Worm (Caenorhabditis elegans) whole organism, late embryonic: ENCODE measurements around the gene Y51B9A.9.

Experiments used
- ahr-1 ChIP-seq: sonication (generic microtip); optimal IDR thresholded peaks from 2 replicates; lab custom pipeline; 2016; ENCODE audit warnings: missing genetic modification characterization, missing compliant biosample characterization
- ceh-45 ChIP-seq: fragments of 200-800 bp; sonication (Bioruptor generic); IDR thresholded peaks from 2 replicates; pipeline ENCODE4 v1.3.6; 2022; ENCODE audit warnings: missing genetic modification reagents, missing genetic modification characterization, missing compliant biosample characterization
- elt-2 ChIP-seq: sonication (generic microtip); optimal IDR thresholded peaks from 2 replicates; lab custom pipeline; 2016; ENCODE audit warnings: missing genetic modification reagents, missing genetic modification characterization, missing compliant biosample characterization
- hlh-30 ChIP-seq: sonication (generic microtip); optimal IDR thresholded peaks from 2 replicates; lab custom pipeline; 2017; ENCODE audit warnings: antibody characterized with exemption, missing genetic modification characterization, missing compliant biosample characterization; ENCODE audit not compliant: insufficient read depth
- lin-11 ChIP-seq: fragments of 200-800 bp; sonication (Bioruptor generic); optimal IDR thresholded peaks from 2 replicates; lab custom pipeline; 2018; ENCODE audit warnings: mild to moderate bottlenecking, missing genetic modification characterization, missing compliant biosample characterization

DNA sequence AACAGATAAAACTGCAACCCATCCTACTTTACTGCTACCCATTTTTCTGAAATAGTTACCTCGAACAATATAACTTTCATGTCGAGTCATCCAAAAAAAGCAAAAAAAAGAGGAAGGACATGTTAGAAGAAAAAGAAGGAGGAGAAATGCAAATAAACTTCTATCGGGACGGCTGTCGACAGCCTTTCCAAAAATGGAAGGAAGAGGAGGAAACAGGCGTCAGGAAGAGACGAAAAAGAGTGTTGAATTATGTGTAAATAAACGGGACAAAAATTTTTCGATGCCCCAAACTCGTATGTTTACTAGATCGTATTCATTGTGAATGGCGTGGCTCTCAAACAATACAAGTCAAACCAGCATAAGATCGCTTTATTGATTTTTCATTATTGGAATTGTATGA is 30.2 kb upstream of the Y51B9A.9 start, which contains the start of gene M176.5:
- no peak for TF ChIP-seq elt-2 (tag; lab: Kevin White, UChicago)
- TF ChIP-seq ahr-1, result no peak
- TF ChIP-seq hlh-30 (tag; lab: Kevin White, UChicago), result no peak
- no peak for TF ChIP-seq lin-11 (tag; lab: Kevin White, UChicago)
- TF ChIP-seq ceh-45 (GFP tag; lab: Robert Waterston, UW), result no peak
